Worm (Caenorhabditis elegans): Measurements from ENCODE around the gene F58F12.3.

Gene F58F12.3

ce11 chrII:6345195-6346158 lies 45.6 kb downstream of the F58F12.3 start, which contains the start of gene C32D5.8 (continued):
- TF ChIP-seq ctbp-1 (GFP tag; IDR thresholded peaks at IDR 0.05), result no peak
- TF ChIP-seq hlh-11 (tag; optimal IDR thresholded peaks at IDR 0.05), result peak; percentile 37
- no peak for TF ChIP-seq zag-1 (tag; optimal IDR thresholded peaks at IDR 0.05)
- peak; percentile 92 for TF ChIP-seq aha-1 (tag)
- TF ChIP-seq Y5F2A.4 (GFP tag; optimal IDR thresholded peaks at IDR 0.05), result no peak
- TF ChIP-seq dve-1 (tag; optimal IDR thresholded peaks at IDR 0.05; ENCODE audit: insufficient read depth), result peak; percentile 47
- TF ChIP-seq pha-4 (GFP tag; IDR thresholded peaks at IDR 0.05), result no peak
- TF ChIP-seq pha-4 (tag; optimal IDR thresholded peaks at IDR 0.05), result no peak
- no peak for TF ChIP-seq nhr-11 (tag; optimal IDR thresholded peaks at IDR 0.05)
- no peak for TF ChIP-seq sdz-12 (GFP tag; optimal IDR thresholded peaks at IDR 0.05)
- TF ChIP-seq lsy-2 (tag; optimal IDR thresholded peaks at IDR 0.05), result no peak
- TF ChIP-seq F26F4.8 (GFP tag; conservative IDR thresholded peaks at IDR 0.05), result no peak
- no peak for TF ChIP-seq ZK337.2 (GFP tag; IDR thresholded peaks at IDR 0.05)
- no peak for TF ChIP-seq php-3 (GFP tag; IDR thresholded peaks at IDR 0.05)
- TF ChIP-seq nhr-41 (GFP tag; IDR thresholded peaks at IDR 0.05), result no peak
- TF ChIP-seq tra-1 (GFP tag; IDR thresholded peaks at IDR 0.05), result no peak
- no peak for TF ChIP-seq vab-7 (GFP tag; IDR thresholded peaks at IDR 0.05)
- no peak for TF ChIP-seq daf-8 (GFP tag; IDR thresholded peaks at IDR 0.05)
- TF ChIP-seq pqm-1 (tag; optimal IDR thresholded peaks at IDR 0.05), result peak; percentile 18
- no peak for TF ChIP-seq T20F7.1 (GFP tag; optimal IDR thresholded peaks at IDR 0.05)
- no peak for TF ChIP-seq mxl-2 (GFP tag; conservative IDR thresholded peaks at IDR 0.05)
- peak; percentile 44 for TF ChIP-seq madf-9 (GFP tag; conservative IDR thresholded peaks at IDR 0.05)
- no peak for TF ChIP-seq nhr-77 (tag; optimal IDR thresholded peaks at IDR 0.05)
- no peak for TF ChIP-seq set-16 (GFP tag; IDR thresholded peaks at IDR 0.05)
- TF ChIP-seq ceh-44 (GFP tag; IDR thresholded peaks at IDR 0.05), result no peak
- TF ChIP-seq nhr-6 (tag; optimal IDR thresholded peaks at IDR 0.05), result no peak
- TF ChIP-seq mep-1 (tag; optimal IDR thresholded peaks at IDR 0.05), result no peak
- no peak for TF ChIP-seq saeg-2 (GFP tag; IDR thresholded peaks at IDR 0.05)
- TF ChIP-seq T26A8.4 (GFP tag; IDR thresholded peaks at IDR 0.05), result no peak
- no peak for TF ChIP-seq zip-2 (tag; optimal IDR thresholded peaks at IDR 0.05)
- no peak for TF ChIP-seq lin-1 (GFP tag; IDR thresholded peaks at IDR 0.05)
- TF ChIP-seq fkh-10 (GFP tag; optimal IDR thresholded peaks at IDR 0.05), result no peak
- no peak for TF ChIP-seq nhr-111 (GFP tag; optimal IDR thresholded peaks at IDR 0.05)
- TF ChIP-seq ZK546.5 (tag; optimal IDR thresholded peaks at IDR 0.05), result no peak
- TF ChIP-seq ceh-32 (tag; optimal IDR thresholded peaks at IDR 0.05; ENCODE audit: poor library complexity), result no peak
- no peak for TF ChIP-seq egl-43 (GFP tag; IDR thresholded peaks at IDR 0.05)
- TF ChIP-seq Y105C5A.15 (GFP tag; IDR thresholded peaks at IDR 0.05), result 0 out of 2 replicates have a peak, but pooled peaks have one; percentile 41
- TF ChIP-seq nhr-237 (tag; optimal IDR thresholded peaks at IDR 0.05), result no peak
- TF ChIP-seq mes-2 (tag; optimal IDR thresholded peaks at IDR 0.05; ENCODE audit: poor library complexity, severe bottlenecking), result no peak
- peak; percentile 11 for TF ChIP-seq nhr-28 (tag; optimal IDR thresholded peaks at IDR 0.05)
- no peak for TF ChIP-seq ces-1 (GFP tag; optimal IDR thresholded peaks at IDR 0.05)
- no peak for TF ChIP-seq zfp-3 (GFP tag; conservative IDR thresholded peaks at IDR 0.05)
- TF ChIP-seq snpc-1.2 (GFP tag; IDR thresholded peaks at IDR 0.05), result 0 out of 2 replicates have a peak, but pooled peaks have one; percentile 27
- TF ChIP-seq ceh-20 (GFP tag; IDR thresholded peaks at IDR 0.05), result no peak
- TF ChIP-seq Y48G9A.11 (GFP tag; IDR thresholded peaks at IDR 0.05), result no peak
- TF ChIP-seq hmg-1.1 (GFP tag; IDR thresholded peaks at IDR 0.05), result no peak
- no peak for TF ChIP-seq dmd-6 (GFP tag; IDR thresholded peaks at IDR 0.05)
- TF ChIP-seq ceh-62 (tag; optimal IDR thresholded peaks at IDR 0.05), result no peak
- no peak for TF ChIP-seq rbr-2 (tag; optimal IDR thresholded peaks at IDR 0.05)
- no peak for TF ChIP-seq F10B5.3 (tag; optimal IDR thresholded peaks at IDR 0.05)
